Fruit fly (Drosophila melanogaster) whole organism, embryonic: ENCODE results near the gene CdGAPr.

ENCODE experiments used
- CG13894 ChIP-seq: fragments of 200-800 bp; sonication (Bioruptor generic); optimal IDR thresholded peaks from 3 replicates; lab custom pipeline; 2018; ENCODE audit warnings: missing biosample characterization, mild to moderate bottlenecking, missing genetic modification characterization, moderate library complexity
- CG3065 ChIP-seq: fragments of 200-800 bp; sonication (Bioruptor generic); optimal IDR thresholded peaks from 2 replicates; lab custom pipeline; 2016; ENCODE audit warnings: missing biosample characterization, missing genetic modification characterization
- Hr78 ChIP-seq, 2 experiments: fragments of 200-800 bp in 1 of 2; fragments of >200 bp in 1 of 2; sonication (Bioruptor generic) in 1 of 2; optimal IDR thresholded peaks; 2 replicates each; lab custom pipeline; 2017 to 2019; ENCODE audit warnings: missing biosample characterization in 2 of 2, missing genetic modification characterization in 2 of 2, mild to moderate bottlenecking in 1 of 2, moderate library complexity in 1 of 2
- Nf-YB ChIP-seq: fragments of 200-800 bp; sonication (Bioruptor generic); optimal IDR thresholded peaks from 3 replicates; lab custom pipeline; 2019; ENCODE audit warnings: missing biosample characterization, mild to moderate bottlenecking, missing genetic modification characterization, moderate library complexity
- NfI ChIP-seq: fragments of 200-800 bp; sonication (Bioruptor generic); optimal IDR thresholded peaks from 3 replicates; lab custom pipeline; 2018; ENCODE audit warnings: missing biosample characterization, mild to moderate bottlenecking, missing genetic modification characterization, moderate library complexity

dm6 chr2L:19787930-19788329 is 3.8 kb downstream of the CdGAPr start:
- no peak for TF ChIP-seq NfI
- no peak for TF ChIP-seq Nf-YB (GFP tag; lab: Kevin White, UChicago)
- no peak for TF ChIP-seq CG3065 (GFP tag; lab: Kevin White, UChicago)
- TF ChIP-seq Hr78 (GFP tag; optimal IDR thresholded peaks at IDR 0.05; lab: Kevin White, UChicago) = no peak
- TF ChIP-seq CG13894 = no peak
